Fruit fly (Drosophila melanogaster) Kc167 (cell line): ENCODE results near the gene CG5928.

Source experiments
- Myc ChIP-seq: fragments of >200 bp; optimal IDR thresholded peaks from 2 replicates; lab custom pipeline; 2017; ENCODE audit warnings: missing external identifiers
- Sin3A ChIP-seq: fragments of >200 bp; optimal IDR thresholded peaks from 2 replicates; lab custom pipeline; 2018; ENCODE audit warnings: missing external identifiers
- h ChIP-seq: fragments of >200 bp; optimal IDR thresholded peaks from 3 replicates; lab custom pipeline; 2018; ENCODE audit warnings: missing external identifiers
- insv ChIP-seq: fragments of >200 bp; optimal IDR thresholded peaks from 3 replicates; lab custom pipeline; 2018; ENCODE audit warnings: missing external identifiers
- psq ChIP-seq: fragments of >200 bp; optimal IDR thresholded peaks from 2 replicates; lab custom pipeline; 2017; ENCODE audit warnings: missing external identifiers
- ttk ChIP-seq: sonication (Bioruptor generic); optimal IDR thresholded peaks from 2 replicates; lab custom pipeline; 2017; ENCODE audit warnings: missing external identifiers

DNA sequence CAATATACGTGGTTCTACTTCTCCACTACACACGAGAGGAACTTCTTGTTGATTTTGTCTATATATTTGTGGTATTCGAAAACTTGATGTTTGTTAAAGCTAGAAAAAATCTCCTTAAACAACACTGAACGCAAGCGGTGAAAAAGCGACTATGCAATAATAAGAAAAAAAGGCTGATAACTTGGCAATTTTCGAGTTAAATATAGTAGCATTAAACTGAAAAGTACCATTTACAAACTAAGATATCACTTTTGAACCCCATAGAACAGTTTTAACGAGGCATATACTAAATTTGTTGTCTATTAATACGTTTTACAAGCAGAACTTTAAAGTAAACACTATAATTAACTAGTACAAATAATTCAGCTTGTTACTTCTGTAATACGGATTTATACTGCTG lies 9.9 kb downstream of the CG5928 start, which contains the start of gene CG4666:
- no peak for TF ChIP-seq Myc
- no peak for TF ChIP-seq Sin3A (lab: Kevin White, UChicago)
- no peak for TF ChIP-seq h (lab: Kevin White, UChicago)
- no peak for TF ChIP-seq ttk (lab: Kevin White, UChicago)
- no peak for TF ChIP-seq psq (lab: Kevin White, UChicago)
- TF ChIP-seq insv (lab: Kevin White, UChicago) = no peak
